Worm (Caenorhabditis elegans): Measurements from ENCODE around the gene eif-3.L.

ce11 chrII:5582309-5582708, 40.0 kb downstream of the eif-3.L start, which contains the start of gene T25E4.2:
- TF ChIP-seq F13C5.2 (tag; optimal IDR thresholded peaks at IDR 0.05) (no peak), scrt-1 (GFP tag; IDR thresholded peaks at IDR 0.05) (no peak), ceh-13 (GFP tag; optimal IDR thresholded peaks at IDR 0.05) (no peak), hmbx-1 (tag; optimal IDR thresholded peaks at IDR 0.05) (no peak), sea-1 (GFP tag; conservative IDR thresholded peaks at IDR 0.05) (no peak), ama-1 (optimal IDR thresholded peaks at IDR 0.05) (no peak), tbx-37 (GFP tag; conservative IDR thresholded peaks at IDR 0.05) (no peak), ets-7 (tag; optimal IDR thresholded peaks at IDR 0.05) (no peak)
